Worm (Caenorhabditis elegans): ENCODE results near the gene Y7A5A.5.

DNA sequence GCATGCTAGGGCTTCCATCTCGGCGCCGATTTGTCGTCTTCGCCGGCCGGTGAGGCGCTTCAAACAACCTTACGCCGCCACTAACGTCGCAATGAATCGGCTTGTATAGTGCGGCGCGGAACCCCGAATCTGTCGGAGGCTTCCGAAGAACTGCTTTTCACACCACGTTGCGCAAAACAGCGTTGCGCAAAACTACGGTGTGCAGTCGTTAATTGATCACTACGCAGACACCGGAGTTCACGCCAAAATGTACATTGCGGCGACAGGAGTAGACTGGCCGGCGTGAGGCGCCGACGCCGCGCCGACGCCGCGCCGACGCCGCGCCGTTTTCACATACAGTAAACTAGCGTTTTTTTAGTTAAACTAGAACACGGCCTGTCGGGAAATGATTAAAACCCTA lies 15.2 kb upstream of the Y7A5A.5 start:
- no peak for TF ChIP-seq unc-39 (tag; optimal IDR thresholded peaks at IDR 0.05)
- no peak for TF ChIP-seq elt-3 (tag; optimal IDR thresholded peaks at IDR 0.05)
- no peak for TF ChIP-seq pha-4 (tag; optimal IDR thresholded peaks at IDR 0.05)
- no peak for TF ChIP-seq blmp-1 (tag; optimal IDR thresholded peaks at IDR 0.05)
